2 worm cellular contexts compared by ENCODE assay signal in the genomic region with DNA sequence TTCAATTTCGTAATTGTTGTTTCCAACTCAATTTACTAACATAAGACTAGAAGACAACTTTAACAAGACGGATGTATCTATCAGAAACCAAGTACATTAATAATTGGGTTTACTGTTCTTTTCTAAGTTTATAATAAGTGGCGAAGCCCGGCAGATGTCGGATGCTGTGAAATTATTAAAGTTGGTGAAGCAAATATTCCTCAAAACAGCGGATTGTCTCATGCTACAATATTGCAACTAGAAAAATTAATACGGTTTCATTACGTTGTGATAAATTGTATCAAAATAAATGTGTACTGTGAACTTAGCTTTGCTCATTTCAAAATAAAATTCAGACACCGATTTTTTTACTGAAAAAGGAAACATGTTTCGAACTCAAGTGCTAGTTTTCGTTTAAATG.
TF ChIP-seq lines count a peak whose summit lies in the region.

No protein-coding gene starts in this region.

TF ChIP-seq in whole organism, L4 larva, 104 proteins besides CTCF, POLR2A, EP300 and RAD21:
- no peak for TF ChIP-seq hif-1 (tag; optimal IDR thresholded peaks at IDR 0.05; lab: Kevin White, UChicago)
- peak; percentile 89 for TF ChIP-seq snpc-1.2 (GFP tag; IDR thresholded peaks at IDR 0.05; lab: Robert Waterston, UW)

TF ChIP-seq in whole organism, young adult, 124 proteins besides CTCF, POLR2A, EP300 and RAD21:
- no peak for TF ChIP-seq madf-3 (GFP tag; IDR thresholded peaks at IDR 0.05; lab: Robert Waterston, UW)
- TF ChIP-seq snpc-4 (GFP tag; optimal IDR thresholded peaks at IDR 0.05; lab: Kevin White, UChicago) = peak; percentile 53
- peak in 3 of 4 experiments; percentile 56 to 77 (median 65) for TF ChIP-seq snpc-4 (tag; optimal IDR thresholded peaks at IDR 0.05; lab: Kevin White, UChicago)
- peak; percentile 75 for TF ChIP-seq attf-6 (GFP tag; IDR thresholded peaks at IDR 0.05; lab: Robert Waterston, UW)

Comparison
In these comparisons a context has a peak if more than half of its experiments do, and no peak if none do; other contexts are left out.
1. Of the 7 proteins assayed by ChIP-seq in both whole organism, young adult and whole organism, L4 larva: peak only in whole organism, young adult: snpc-4; only in whole organism, L4 larva: none; in both: none; in neither: 6.